Worm (Caenorhabditis elegans) whole organism, mixed stage, embryonic: ENCODE measurements around the gene C36B7.1.
A peak's percentile ranks its signal among the peaks of the same experiment; 100 is the strongest.

Source experiments
- M03D4.4 ChIP-seq: sonication (generic microtip); optimal IDR thresholded peaks from 2 replicates; lab custom pipeline; 2017; ENCODE audit warnings: mild to moderate bottlenecking, missing genetic modification characterization, missing compliant biosample characterization
- bed-3 ChIP-seq: fragments of 200-800 bp; sonication (Bioruptor generic); optimal IDR thresholded peaks from 3 replicates; lab custom pipeline; 2018; ENCODE audit warnings: mild to moderate bottlenecking, missing genetic modification characterization, moderate library complexity, missing compliant biosample characterization
- blmp-1 ChIP-seq: fragments of 150-350 bp; optimal IDR thresholded peaks from 2 replicates; lab custom pipeline; 2014; ENCODE audit warnings: missing biosample characterization, missing genetic modification characterization
- ceh-39 ChIP-seq: fragments of 150-350 bp; optimal IDR thresholded peaks from 2 replicates; lab custom pipeline; 2014; ENCODE audit warnings: missing biosample characterization, missing genetic modification characterization
- ceh-43 ChIP-seq: fragments of 200-800 bp; sonication (Bioruptor generic); optimal IDR thresholded peaks from 2 replicates; lab custom pipeline; 2018; ENCODE audit warnings: mild to moderate bottlenecking, missing genetic modification characterization, moderate library complexity, missing compliant biosample characterization
- ceh-83 ChIP-seq: fragments of 200-800 bp; sonication (Bioruptor generic); optimal IDR thresholded peaks from 2 replicates; lab custom pipeline; 2018; ENCODE audit warnings: mild to moderate bottlenecking, missing genetic modification characterization, missing compliant biosample characterization
- ces-1 ChIP-seq: fragments of 150-350 bp; optimal IDR thresholded peaks from 2 replicates; lab custom pipeline; 2014; ENCODE audit warnings: missing biosample characterization, missing genetic modification reagents, missing genetic modification characterization
- cnd-1 ChIP-seq: fragments of 200-800 bp; sonication (Bioruptor generic); optimal IDR thresholded peaks from 2 replicates; lab custom pipeline; 2018; ENCODE audit warnings: mild to moderate bottlenecking, missing genetic modification characterization, missing compliant biosample characterization
- drap-1 ChIP-seq: fragments of 200-800 bp; sonication (Bioruptor generic); optimal IDR thresholded peaks from 3 replicates; lab custom pipeline; 2018; ENCODE audit warnings: mild to moderate bottlenecking, missing genetic modification characterization, missing compliant biosample characterization
- elt-1 ChIP-seq: sonication (generic microtip); optimal IDR thresholded peaks from 2 replicates; lab custom pipeline; 2017; ENCODE audit warnings: missing genetic modification characterization, mild to moderate bottlenecking, missing compliant biosample characterization, antibody characterized with exemption, moderate library complexity, borderline replicate concordance; ENCODE audit not compliant: insufficient read depth
- flh-1 ChIP-seq: fragments of 200-800 bp; sonication (Bioruptor generic); optimal IDR thresholded peaks from 2 replicates; lab custom pipeline; 2018; ENCODE audit warnings: mild to moderate bottlenecking, missing genetic modification characterization, moderate library complexity, missing compliant biosample characterization
- ham-2 ChIP-seq: fragments of 200-800 bp; sonication (Bioruptor generic); optimal IDR thresholded peaks from 2 replicates; lab custom pipeline; 2018; ENCODE audit warnings: mild to moderate bottlenecking, missing genetic modification characterization, missing compliant biosample characterization
- hlh-1 ChIP-seq: fragments of 150-350 bp; optimal IDR thresholded peaks from 2 replicates; lab custom pipeline; 2014; ENCODE audit warnings: missing biosample characterization, missing genetic modification reagents, missing genetic modification characterization
- lin-13 ChIP-seq: fragments of 150-350 bp; optimal IDR thresholded peaks from 2 replicates; lab custom pipeline; 2014; ENCODE audit warnings: missing biosample characterization, missing genetic modification characterization
- lin-32 ChIP-seq: fragments of 200-800 bp; sonication (Bioruptor generic); optimal IDR thresholded peaks from 2 replicates; lab custom pipeline; 2018; ENCODE audit warnings: mild to moderate bottlenecking, missing genetic modification characterization, missing compliant biosample characterization
- mab-5 ChIP-seq: fragments of 150-350 bp; optimal IDR thresholded peaks from 2 replicates; lab custom pipeline; 2014; ENCODE audit warnings: missing biosample characterization, missing genetic modification characterization
- mep-1 ChIP-seq: fragments of 150-350 bp; optimal IDR thresholded peaks from 2 replicates; lab custom pipeline; 2017; ENCODE audit warnings: missing biosample characterization, missing genetic modification reagents, missing genetic modification characterization, inconsistent platforms
- mls-2 ChIP-seq: sonication (generic microtip); optimal IDR thresholded peaks from 2 replicates; lab custom pipeline; 2016; ENCODE audit warnings: mild to moderate bottlenecking, missing genetic modification characterization, moderate library complexity, missing compliant biosample characterization
- nhr-12 ChIP-seq: fragments of 150-350 bp; optimal IDR thresholded peaks from 2 replicates; lab custom pipeline; 2014; ENCODE audit warnings: missing biosample characterization, missing genetic modification characterization
- nhr-2 ChIP-seq: fragments of 150-350 bp; optimal IDR thresholded peaks from 2 replicates; lab custom pipeline; 2014; ENCODE audit warnings: missing biosample characterization, missing genetic modification characterization
- nhr-28 ChIP-seq: fragments of 150-350 bp; optimal IDR thresholded peaks from 2 replicates; lab custom pipeline; 2014; ENCODE audit warnings: missing biosample characterization, missing genetic modification characterization
- nhr-76 ChIP-seq: sonication (generic microtip); optimal IDR thresholded peaks from 2 replicates; lab custom pipeline; 2017; ENCODE audit warnings: missing biosample characterization, missing genetic modification characterization
- pha-4 ChIP-seq: fragments of 150-350 bp; optimal IDR thresholded peaks from 2 replicates; lab custom pipeline; 2018; ENCODE audit warnings: missing biosample characterization, missing genetic modification reagents, missing genetic modification characterization
- sem-2 ChIP-seq: fragments of 200-800 bp; sonication (Bioruptor generic); optimal IDR thresholded peaks from 2 replicates; lab custom pipeline; 2018; ENCODE audit warnings: mild to moderate bottlenecking, missing genetic modification characterization, missing compliant biosample characterization
- snpc-4 ChIP-seq: fragments of 150-350 bp; optimal IDR thresholded peaks from 2 replicates; lab custom pipeline; 2014; ENCODE audit warnings: missing biosample characterization, missing genetic modification characterization
- sptf-1 ChIP-seq: sonication (generic microtip); optimal IDR thresholded peaks from 2 replicates; lab custom pipeline; 2017; ENCODE audit warnings: mild to moderate bottlenecking, missing genetic modification characterization, moderate library complexity, missing compliant biosample characterization
- tbx-8 ChIP-seq: fragments of 200-800 bp; sonication (Bioruptor generic); optimal IDR thresholded peaks from 2 replicates; lab custom pipeline; 2018; ENCODE audit warnings: mild to moderate bottlenecking, missing genetic modification characterization, moderate library complexity, missing compliant biosample characterization
- unc-120 ChIP-seq: sonication (generic microtip); optimal IDR thresholded peaks from 2 replicates; lab custom pipeline; 2017; ENCODE audit warnings: missing genetic modification characterization, missing compliant biosample characterization; ENCODE audit not compliant: poor library complexity, severe bottlenecking
- unc-39 ChIP-seq: fragments of 150-350 bp; optimal IDR thresholded peaks from 2 replicates; lab custom pipeline; 2014; ENCODE audit warnings: missing biosample characterization, missing genetic modification characterization
- unc-62 ChIP-seq: fragments of 150-350 bp; optimal IDR thresholded peaks from 2 replicates; lab custom pipeline; 2014; ENCODE audit warnings: missing biosample characterization, missing genetic modification reagents, missing genetic modification characterization
- zip-8 ChIP-seq: fragments of 150-350 bp; optimal IDR thresholded peaks from 2 replicates; lab custom pipeline; 2014; ENCODE audit warnings: missing biosample characterization, missing genetic modification characterization
- ztf-11 ChIP-seq: fragments of 150-350 bp; optimal IDR thresholded peaks from 2 replicates; lab custom pipeline; 2014; ENCODE audit warnings: missing biosample characterization, missing genetic modification characterization

Gene C36B7.1

ce11 chrX:7099049-7099448 lies 13.6 kb upstream of the C36B7.1 start:
- TF ChIP-seq ztf-11 (tag; lab: Kevin White, UChicago): no peak
- TF ChIP-seq ceh-83 (GFP tag; lab: Kevin White, UChicago): no peak
- no peak for TF ChIP-seq unc-120 (tag; lab: Kevin White, UChicago)
- no peak for TF ChIP-seq mab-5 (tag; lab: Kevin White, UChicago)
- TF ChIP-seq elt-1 (tag; lab: Kevin White, UChicago): no peak
- TF ChIP-seq unc-62 (GFP tag; lab: Kevin White, UChicago): no peak
- no peak for TF ChIP-seq sptf-1 (tag; lab: Kevin White, UChicago)
- TF ChIP-seq flh-1 (GFP tag; lab: Kevin White, UChicago): no peak
- no peak for TF ChIP-seq snpc-4 (tag; lab: Kevin White, UChicago)
- no peak for TF ChIP-seq hlh-1
- TF ChIP-seq unc-39 (tag; lab: Kevin White, UChicago): no peak
- TF ChIP-seq M03D4.4 (tag; lab: Kevin White, UChicago): no peak
- no peak for TF ChIP-seq bed-3 (GFP tag; lab: Kevin White, UChicago)
- no peak for TF ChIP-seq drap-1 (GFP tag; lab: Kevin White, UChicago)
- TF ChIP-seq nhr-28 (tag; lab: Kevin White, UChicago): no peak
- no peak for TF ChIP-seq zip-8 (tag; lab: Kevin White, UChicago)
- TF ChIP-seq cnd-1 (tag; lab: Kevin White, UChicago): no peak
- no peak for TF ChIP-seq mep-1 (tag; lab: Kevin White, UChicago)
- TF ChIP-seq nhr-12 (tag; lab: Kevin White, UChicago): no peak

ce11 chrX:7100290-7100689 lies 12.4 kb upstream of the C36B7.1 start, which contains the start of gene C36B7.6:
C36B7.6 (minus strand) TSS chrX:7100338.
- no peak for TF ChIP-seq unc-120 (tag; lab: Kevin White, UChicago)
- TF ChIP-seq ceh-43 (GFP tag; lab: Kevin White, UChicago): no peak
- peak; percentile 50 for TF ChIP-seq nhr-2 (tag; lab: Kevin White, UChicago)
- no peak for TF ChIP-seq nhr-12 (tag; lab: Kevin White, UChicago)
- TF ChIP-seq ceh-39: peak; percentile 42
- no peak for TF ChIP-seq ceh-83 (GFP tag; lab: Kevin White, UChicago)
- no peak for TF ChIP-seq mab-5 (tag; lab: Kevin White, UChicago)
- TF ChIP-seq pha-4: no peak
- TF ChIP-seq flh-1 (GFP tag; lab: Kevin White, UChicago): no peak
- no peak for TF ChIP-seq unc-39 (tag; lab: Kevin White, UChicago)
- TF ChIP-seq ztf-11 (tag; lab: Kevin White, UChicago): no peak
- no peak for TF ChIP-seq snpc-4 (tag; lab: Kevin White, UChicago)
- TF ChIP-seq blmp-1: no peak
- peak; percentile 43 for TF ChIP-seq hlh-1
- no peak for TF ChIP-seq M03D4.4 (tag; lab: Kevin White, UChicago)
- TF ChIP-seq mls-2 (tag; lab: Kevin White, UChicago): no peak
- no peak for TF ChIP-seq unc-62 (GFP tag; lab: Kevin White, UChicago)
- no peak for TF ChIP-seq zip-8 (tag; lab: Kevin White, UChicago)
- TF ChIP-seq elt-1 (tag; lab: Kevin White, UChicago): peak; percentile 20
- no peak for TF ChIP-seq cnd-1 (tag; lab: Kevin White, UChicago)
- TF ChIP-seq lin-13: peak; percentile 41
- TF ChIP-seq lin-32: no peak
- no peak for TF ChIP-seq tbx-8
- TF ChIP-seq nhr-76 (tag; lab: Kevin White, UChicago): no peak
- no peak for TF ChIP-seq drap-1 (GFP tag; lab: Kevin White, UChicago)
- no peak for TF ChIP-seq ces-1 (GFP tag; lab: Kevin White, UChicago)
- no peak for TF ChIP-seq sptf-1 (tag; lab: Kevin White, UChicago)
- peak; percentile 58 for TF ChIP-seq mep-1 (tag; lab: Kevin White, UChicago)

ce11 chrX:7101477-7101876 lies 11.2 kb upstream of the C36B7.1 start, which contains the start of gene C36B7.3:
C36B7.3 (plus strand) TSS chrX:7101777.
- no peak for TF ChIP-seq sem-2
- no peak for TF ChIP-seq mab-5 (tag; lab: Kevin White, UChicago)

ce11 chrX:7106103-7106502 lies 6.6 kb upstream of the C36B7.1 start, which contains the start of gene C36B7.2:
C36B7.2 (plus strand) TSS chrX:7106403.
- no peak for TF ChIP-seq unc-39 (tag; lab: Kevin White, UChicago)
- no peak for TF ChIP-seq ceh-43 (GFP tag; lab: Kevin White, UChicago)
- TF ChIP-seq cnd-1 (tag; lab: Kevin White, UChicago): no peak
- TF ChIP-seq zip-8 (tag; lab: Kevin White, UChicago): no peak
- TF ChIP-seq lin-13: no peak
- no peak for TF ChIP-seq ces-1 (GFP tag; lab: Kevin White, UChicago)
- no peak for TF ChIP-seq tbx-8
- no peak for TF ChIP-seq sem-2
- no peak for TF ChIP-seq flh-1 (GFP tag; lab: Kevin White, UChicago)
- TF ChIP-seq nhr-28 (tag; lab: Kevin White, UChicago): no peak
- TF ChIP-seq ham-2 (GFP tag; lab: Kevin White, UChicago): no peak
- no peak for TF ChIP-seq drap-1 (GFP tag; lab: Kevin White, UChicago)
- TF ChIP-seq unc-120 (tag; lab: Kevin White, UChicago): no peak
- TF ChIP-seq M03D4.4 (tag; lab: Kevin White, UChicago): no peak
- no peak for TF ChIP-seq mab-5 (tag; lab: Kevin White, UChicago)
- TF ChIP-seq, all 35 proteins: peak for 0
